Worm (Caenorhabditis elegans): ENCODE data around the gene F45E12.5.

The F45E12.5 gene

ce11 chrII:7301670-7302151, 8.2 kb downstream of the F45E12.5 start, which contains the start of gene cul-4 (continued):
- TF ChIP-seq aly-2 (tag; optimal IDR thresholded peaks at IDR 0.05): no peak
- peak; percentile 80 for TF ChIP-seq swsn-7 (tag; optimal IDR thresholded peaks at IDR 0.05)
- no peak for TF ChIP-seq pag-3 (tag; optimal IDR thresholded peaks at IDR 0.05; ENCODE audit: borderline replicate concordance, insufficient read depth)
- peak; percentile 82 for TF ChIP-seq nhr-19 (GFP tag; conservative IDR thresholded peaks at IDR 0.05)
- TF ChIP-seq vab-15 (tag; optimal IDR thresholded peaks at IDR 0.05): no peak

ce11 chrII:7299042-7299441, 10.9 kb downstream of the F45E12.5 start, which contains the start of gene C30G12.1:
Gene C30G12.1 (plus strand): TSS chrII:7299342.
- no peak for TF ChIP-seq efl-1 (optimal IDR thresholded peaks at IDR 0.05)
- peak in 1 of 2 experiments; percentile 17 for TF ChIP-seq efl-1 (GFP tag; optimal IDR thresholded peaks at IDR 0.05 in 1 of 2)
- no peak for TF ChIP-seq nhr-84 (tag; optimal IDR thresholded peaks at IDR 0.05)

- TF ChIP-seq mdl-1 (tag; optimal IDR thresholded peaks at IDR 0.05): no peak
- TF ChIP-seq nhr-76 (tag; optimal IDR thresholded peaks at IDR 0.05): no peak
- no peak for TF ChIP-seq dsc-1 (tag; optimal IDR thresholded peaks at IDR 0.05)
- no peak for TF ChIP-seq nhr-47 (tag; optimal IDR thresholded peaks at IDR 0.05)
- no peak for TF ChIP-seq C04F5.9 (tag; optimal IDR thresholded peaks at IDR 0.05)
- TF ChIP-seq lin-15B (tag; optimal IDR thresholded peaks at IDR 0.05): no peak
- TF ChIP-seq fkh-4 (tag; optimal IDR thresholded peaks at IDR 0.05; ENCODE audit: borderline replicate concordance): no peak
- TF ChIP-seq zag-1 (tag; optimal IDR thresholded peaks at IDR 0.05): no peak
- no peak for TF ChIP-seq tlp-1 (tag; optimal IDR thresholded peaks at IDR 0.05)
- no peak for TF ChIP-seq mep-1 (tag; optimal IDR thresholded peaks at IDR 0.05)
- TF ChIP-seq ceh-8 (GFP tag; optimal IDR thresholded peaks at IDR 0.05): no peak
- no peak for TF ChIP-seq lir-3 (tag; optimal IDR thresholded peaks at IDR 0.05; ENCODE audit: poor library complexity)
- TF ChIP-seq hlh-17 (GFP tag; optimal IDR thresholded peaks at IDR 0.05; ENCODE audit: borderline replicate concordance): no peak
- no peak for TF ChIP-seq lin-13 (GFP tag; optimal IDR thresholded peaks at IDR 0.05)
- no peak for TF ChIP-seq snpc-4 (tag; optimal IDR thresholded peaks at IDR 0.05)
- no peak for TF ChIP-seq nhr-71 (tag; optimal IDR thresholded peaks at IDR 0.05)
- TF ChIP-seq Y116A8C.19 (tag; optimal IDR thresholded peaks at IDR 0.05; ENCODE audit: borderline replicate concordance): no peak
- TF ChIP-seq ets-5 (GFP tag; IDR thresholded peaks at IDR 0.05): no peak
- no peak for TF ChIP-seq aly-2 (tag; optimal IDR thresholded peaks at IDR 0.05)
- no peak for TF ChIP-seq jun-1 (tag; optimal IDR thresholded peaks at IDR 0.05)
These were observed 11.7 kb downstream of the F45E12.5 start, which contains the start of gene puf-8 for ce11 chrII:7298197-7298682. Gene puf-8 (minus strand): TSS chrII:7298247.

ce11 chrII:7295917-7296316, 14.0 kb downstream of the F45E12.5 start, which contains the start of gene C30G12.6:
Gene C30G12.6 (minus strand): TSS chrII:7296017.
- TF ChIP-seq unc-130 (tag; optimal IDR thresholded peaks at IDR 0.05) (no peak), unc-62 (GFP tag; optimal IDR thresholded peaks at IDR 0.05) (no peak), nhr-85 (tag) (peak; percentile 14), zag-1 (tag; optimal IDR thresholded peaks at IDR 0.05) (no peak), vab-15 (tag; optimal IDR thresholded peaks at IDR 0.05) (no peak), ceh-90 (tag; optimal IDR thresholded peaks at IDR 0.05) (no peak)

ce11 chrII:7289923-7290476, 19.9 kb downstream of the F45E12.5 start, which contains the start of gene C30G12.2:
Gene C30G12.2 (plus strand): TSS chrII:7290426.
- TF ChIP-seq irx-1 (tag; optimal IDR thresholded peaks at IDR 0.05): no peak
- TF ChIP-seq elt-2 (tag; optimal IDR thresholded peaks at IDR 0.05): peak; percentile 61
